Worm (Caenorhabditis elegans): Measurements from ENCODE around the gene col-125.
A peak's percentile ranks its signal among the peaks of the same experiment; 100 is the strongest.
"Not testable (repeated sequence)": the region's sequence is repeated elsewhere in the genome, so short reads cannot be mapped to it uniquely, and the experiment has no call there.

The col-125 gene

ce11 chrIV:11259485-11259972, 34.2 kb downstream of the col-125 start, which contains the start of gene gtl-1 (continued):
- TF ChIP-seq Y75B8A.6 (GFP tag; IDR thresholded peaks at IDR 0.05) (no peak), hlh-11 (tag; optimal IDR thresholded peaks at IDR 0.05) (peak; percentile 45), tra-1 (GFP tag; IDR thresholded peaks at IDR 0.05) (no peak), ceh-20 (GFP tag; IDR thresholded peaks at IDR 0.05) (no peak), rbr-2 (tag; optimal IDR thresholded peaks at IDR 0.05) (no peak), aly-2 (tag; optimal IDR thresholded peaks at IDR 0.05) (no peak), snpc-1.2 (GFP tag; IDR thresholded peaks at IDR 0.05) (no peak), php-3 (GFP tag; IDR thresholded peaks at IDR 0.05) (no peak), jun-1 (tag; optimal IDR thresholded peaks at IDR 0.05) (no peak), lir-3 (tag; optimal IDR thresholded peaks at IDR 0.05) (no peak), nhr-111 (GFP tag; optimal IDR thresholded peaks at IDR 0.05) (no peak), nhr-10 (tag; optimal IDR thresholded peaks at IDR 0.05) (no peak), dve-1 (tag; optimal IDR thresholded peaks at IDR 0.05; ENCODE audit: insufficient read depth) (peak; percentile 18), set-16 (GFP tag; IDR thresholded peaks at IDR 0.05) (no peak), fkh-10 (GFP tag; optimal IDR thresholded peaks at IDR 0.05) (no peak), arid-1 (GFP tag; conservative IDR thresholded peaks at IDR 0.05) (0 out of 2 replicates have a peak, but pooled peaks have one; percentile 9), D1046.2 (GFP tag; IDR thresholded peaks at IDR 0.05) (no peak)

- TF ChIP-seq unc-62 (GFP tag; optimal IDR thresholded peaks at IDR 0.05 in 1 of 2) (peak in 1 of 2 experiments; percentile 88), unc-62 (tag; optimal IDR thresholded peaks at IDR 0.05) (no peak), ama-1 (optimal IDR thresholded peaks at IDR 0.05) (no peak), aha-1 (tag) (peak; percentile 91), D1046.2 (GFP tag; IDR thresholded peaks at IDR 0.05) (no peak), daf-12 (tag; optimal IDR thresholded peaks at IDR 0.05) (no peak)
These were observed 35.4 kb downstream of the col-125 start, which contains the start of gene C05C12.5 for ce11 chrIV:11260544-11261227. C05C12.5 (minus strand) TSS chrIV:11261185.

- TF ChIP-seq aha-1 (tag) (no peak), Y75B8A.6 (GFP tag; IDR thresholded peaks at IDR 0.05) (no peak), lin-29 (GFP tag; IDR thresholded peaks at IDR 0.05) (no peak)
These were observed 36.2 kb downstream of the col-125 start, which contains the start of gene F54D1.1 for ce11 chrIV:11261535-11261934. F54D1.1 (plus strand) TSS chrIV:11261835.

- not testable (repeated sequence) for TF ChIP-seq lin-13 (GFP tag; optimal IDR thresholded peaks at IDR 0.05); skn-1 (tag; optimal IDR thresholded peaks at IDR 0.05); pha-4 (GFP tag; IDR thresholded peaks at IDR 0.05); pha-4 (tag; optimal IDR thresholded peaks at IDR 0.05)
These were observed 37.8 kb downstream of the col-125 start, which contains the start of gene col-126 for ce11 chrIV:11263101-11263500. col-126 (plus strand) TSS chrIV:11263401.

- TF ChIP-seq ztf-11 (tag; optimal IDR thresholded peaks at IDR 0.05) (no peak), ctbp-1 (GFP tag; IDR thresholded peaks at IDR 0.05) (no peak), hlh-11 (tag; optimal IDR thresholded peaks at IDR 0.05) (no peak), skn-1 (tag; optimal IDR thresholded peaks at IDR 0.05) (no peak), nhr-41 (GFP tag; IDR thresholded peaks at IDR 0.05) (no peak), set-16 (GFP tag; IDR thresholded peaks at IDR 0.05) (no peak), Y75B8A.6 (GFP tag; IDR thresholded peaks at IDR 0.05) (no peak), nhr-48 (tag; optimal IDR thresholded peaks at IDR 0.05) (no peak), R02D3.7 (tag; optimal IDR thresholded peaks at IDR 0.05) (no peak), T20F7.1 (GFP tag; optimal IDR thresholded peaks at IDR 0.05) (no peak), nhr-6 (tag; optimal IDR thresholded peaks at IDR 0.05) (no peak), lin-15B (tag; optimal IDR thresholded peaks at IDR 0.05) (no peak), snpc-1.2 (GFP tag; IDR thresholded peaks at IDR 0.05) (no peak)
These were observed 40.8 kb downstream of the col-125 start, which contains the start of gene col-127 for ce11 chrIV:11266090-11266489. col-127 (minus strand) TSS chrIV:11266190.

Data from whole organism, L4 larva.